Fruit fly (Drosophila melanogaster) whole organism: ENCODE data around the gene Uvrag.

Experiments used
- Dll ChIP-seq: fragments of >200 bp; optimal IDR thresholded peaks from 2 replicates; lab custom pipeline; 2017
- EcR ChIP-seq, 2 experiments: fragments of >200 bp; optimal IDR thresholded peaks; 2 replicates each; lab custom pipeline; 2017; ENCODE audit warnings: missing biosample characterization in 2 of 2, missing genetic modification characterization in 2 of 2, missing genetic modification reagents in 2 of 2
- pan ChIP-seq: fragments of >200 bp; optimal IDR thresholded peaks from 2 replicates; lab custom pipeline; 2017
- psq ChIP-seq: fragments of >200 bp; optimal IDR thresholded peaks from 2 replicates; lab custom pipeline; 2017
- usp ChIP-seq: fragments of >200 bp; optimal IDR thresholded peaks from 2 replicates; lab custom pipeline; 2017; ENCODE audit warnings: missing biosample characterization, missing genetic modification characterization, mixed read lengths

DNA sequence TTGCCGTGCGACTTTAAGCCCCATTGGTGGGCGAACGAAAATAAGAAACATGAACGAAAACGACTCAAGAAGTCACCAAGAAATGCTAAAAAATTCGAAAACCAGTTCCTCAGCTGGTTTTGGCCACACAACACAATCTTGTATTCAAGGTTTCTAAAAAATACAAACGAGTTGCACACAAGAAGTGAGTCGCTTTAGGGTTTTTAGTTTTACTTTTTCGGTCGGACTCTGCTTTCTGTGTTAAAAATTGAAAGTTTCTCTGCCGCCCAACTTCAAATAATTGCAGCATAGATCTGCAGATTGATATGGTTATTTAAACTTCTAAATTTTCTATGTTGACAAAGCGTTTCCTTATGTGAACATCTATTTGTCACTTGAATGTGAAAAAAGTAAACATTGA is 6.0 kb downstream of the Uvrag start, which contains the start of gene CG16824:
- TF ChIP-seq psq (lab: Kevin White, UChicago): no peak
- no peak for TF ChIP-seq EcR (GFP tag; optimal IDR thresholded peaks at IDR 0.05; lab: Kevin White, UChicago)
- TF ChIP-seq pan: no peak
- no peak for TF ChIP-seq Dll (lab: Kevin White, UChicago)
- no peak for TF ChIP-seq usp (GFP tag; lab: Kevin White, UChicago)
